Fruit fly (Drosophila melanogaster): Measurements from ENCODE around the gene CG43844.

- TF ChIP-seq Lpt (GFP tag; optimal IDR thresholded peaks at IDR 0.05) (no peak), CG6854 (GFP tag; optimal IDR thresholded peaks at IDR 0.05) (no peak), CG10631 (GFP tag; optimal IDR thresholded peaks at IDR 0.05) (no peak), CG4318 (GFP tag; optimal IDR thresholded peaks at IDR 0.05) (no peak)
Measured at dm6 chr3R:21892450-21892849, 3.1 kb downstream of the CG43844 start.

Measured in whole organism, prepupa.